Worm (Caenorhabditis elegans) whole organism, L3 larva: Measurements from ENCODE around the gene daf-36.

Source experiments
- R02D3.7 ChIP-seq: fragments of 150-350 bp; optimal IDR thresholded peaks from 2 replicates; lab custom pipeline; 2014; ENCODE audit warnings: missing biosample characterization, missing genetic modification characterization
- ZK546.5 ChIP-seq: sonication (generic microtip); optimal IDR thresholded peaks from 2 replicates; lab custom pipeline; 2017; ENCODE audit warnings: missing biosample characterization, missing genetic modification characterization
- aly-2 ChIP-seq: fragments of 150-350 bp; optimal IDR thresholded peaks from 2 replicates; lab custom pipeline; 2014; ENCODE audit warnings: missing biosample characterization, missing genetic modification characterization
- ama-1 ChIP-seq: fragments of 150-350 bp; optimal IDR thresholded peaks from 2 replicates; lab custom pipeline; 2018
- ceh-16 ChIP-seq: sonication (generic microtip); optimal IDR thresholded peaks from 2 replicates; lab custom pipeline; 2017; ENCODE audit warnings: missing biosample characterization, missing genetic modification characterization
- ceh-28 ChIP-seq: fragments of 150-350 bp; optimal IDR thresholded peaks from 2 replicates; lab custom pipeline; 2014; ENCODE audit warnings: missing biosample characterization, missing genetic modification reagents, missing genetic modification characterization
- ceh-82 ChIP-seq: fragments of 150-350 bp; optimal IDR thresholded peaks from 2 replicates; lab custom pipeline; 2014; ENCODE audit warnings: missing biosample characterization, missing genetic modification characterization
- ceh-9 ChIP-seq: sonication (generic microtip); optimal IDR thresholded peaks from 2 replicates; lab custom pipeline; 2018; ENCODE audit warnings: missing biosample characterization, missing genetic modification characterization
- daf-12 ChIP-seq: fragments of 150-350 bp; optimal IDR thresholded peaks from 2 replicates; lab custom pipeline; 2014; ENCODE audit warnings: missing biosample characterization, missing genetic modification reagents, missing genetic modification characterization
- egl-27 ChIP-seq: sonication (generic microtip); optimal IDR thresholded peaks from 4 replicates; lab custom pipeline; 2017; ENCODE audit warnings: missing biosample characterization, missing genetic modification reagents, missing genetic modification characterization
- egl-5 ChIP-seq: fragments of 150-350 bp; optimal IDR thresholded peaks from 2 replicates; lab custom pipeline; 2017; ENCODE audit warnings: missing biosample characterization, missing genetic modification reagents, missing genetic modification characterization, inconsistent platforms
- elt-1 ChIP-seq: fragments of 150-350 bp; optimal IDR thresholded peaks from 2 replicates; lab custom pipeline; 2014; ENCODE audit warnings: missing biosample characterization, missing genetic modification characterization
- elt-2 ChIP-seq: sonication (generic microtip); optimal IDR thresholded peaks from 2 replicates; lab custom pipeline; 2016; ENCODE audit warnings: missing genetic modification reagents, mild to moderate bottlenecking, missing genetic modification characterization, missing compliant biosample characterization
- elt-3 ChIP-seq, 3 experiments: fragments of 150-350 bp in 1 of 3; sonication (generic microtip) in 2 of 3; optimal IDR thresholded peaks; 2 replicates in 2 of 3; 4 replicates in 1 of 3; lab custom pipeline; 2014 to 2017; ENCODE audit warnings: missing biosample characterization in 3 of 3, missing genetic modification characterization in 3 of 3
- eor-1 ChIP-seq, 2 experiments: fragments of 150-350 bp; optimal IDR thresholded peaks; 2 replicates each; lab custom pipeline; 2014 to 2018; ENCODE audit warnings: missing biosample characterization in 2 of 2, missing genetic modification characterization in 2 of 2
- fkh-10 ChIP-seq: sonication (generic microtip); optimal IDR thresholded peaks from 2 replicates; lab custom pipeline; 2017; ENCODE audit warnings: missing biosample characterization, missing genetic modification reagents, missing genetic modification characterization
- fkh-2 ChIP-seq: fragments of 150-350 bp; optimal IDR thresholded peaks from 2 replicates; lab custom pipeline; 2014; ENCODE audit warnings: missing biosample characterization, missing genetic modification reagents, missing genetic modification characterization
- fos-1 ChIP-seq: fragments of 150-350 bp; optimal IDR thresholded peaks from 2 replicates; lab custom pipeline; 2014; ENCODE audit warnings: missing biosample characterization, missing genetic modification characterization
- hmg-11 ChIP-seq: sonication (generic microtip); optimal IDR thresholded peaks from 2 replicates; lab custom pipeline; 2016; ENCODE audit warnings: missing genetic modification characterization, missing compliant biosample characterization
- jun-1 ChIP-seq: fragments of 150-350 bp; optimal IDR thresholded peaks from 2 replicates; lab custom pipeline; 2014; ENCODE audit warnings: missing biosample characterization, missing genetic modification reagents, missing genetic modification characterization
- lin-15B ChIP-seq: fragments of 150-350 bp; optimal IDR thresholded peaks from 2 replicates; lab custom pipeline; 2014; ENCODE audit warnings: missing biosample characterization, missing genetic modification characterization
- lsy-12 ChIP-seq: sonication (generic microtip); optimal IDR thresholded peaks from 2 replicates; lab custom pipeline; 2016; ENCODE audit warnings: mild to moderate bottlenecking, missing genetic modification characterization, missing compliant biosample characterization
- mdl-1 ChIP-seq: fragments of 150-350 bp; optimal IDR thresholded peaks from 2 replicates; lab custom pipeline; 2014; ENCODE audit warnings: missing biosample characterization, missing genetic modification characterization
- mml-1 ChIP-seq: fragments of 150-350 bp; sonication (generic microtip); optimal IDR thresholded peaks from 3 replicates; lab custom pipeline; 2014; ENCODE audit warnings: missing biosample characterization, missing genetic modification characterization
- nfya-1 ChIP-seq: sonication (generic microtip); optimal IDR thresholded peaks from 2 replicates; lab custom pipeline; 2017; ENCODE audit warnings: missing genetic modification characterization, mild to moderate bottlenecking, missing compliant biosample characterization, antibody characterized with exemption, moderate library complexity; ENCODE audit not compliant: insufficient read depth
- nhr-11 ChIP-seq: fragments of 150-350 bp; optimal IDR thresholded peaks from 2 replicates; lab custom pipeline; 2014; ENCODE audit warnings: missing biosample characterization, missing genetic modification characterization
- nhr-12 ChIP-seq: fragments of 150-350 bp; optimal IDR thresholded peaks from 2 replicates; lab custom pipeline; 2014; ENCODE audit warnings: missing biosample characterization, missing genetic modification characterization
- nhr-23 ChIP-seq: fragments of 150-350 bp; optimal IDR thresholded peaks from 2 replicates; lab custom pipeline; 2014; ENCODE audit warnings: missing biosample characterization, missing genetic modification reagents, missing genetic modification characterization
- nhr-237 ChIP-seq: fragments of 150-350 bp; optimal IDR thresholded peaks from 2 replicates; lab custom pipeline; 2014; ENCODE audit warnings: missing biosample characterization, missing genetic modification characterization
- nhr-25 ChIP-seq: sonication (generic microtip); optimal IDR thresholded peaks from 2 replicates; lab custom pipeline; 2017; ENCODE audit warnings: missing biosample characterization, missing genetic modification characterization
- nhr-43 ChIP-seq: sonication (generic microtip); optimal IDR thresholded peaks from 2 replicates; lab custom pipeline; 2016; ENCODE audit warnings: mild to moderate bottlenecking, missing genetic modification characterization, missing compliant biosample characterization; ENCODE audit not compliant: poor library complexity, severe bottlenecking
- nhr-67 ChIP-seq: fragments of 150-350 bp; optimal IDR thresholded peaks from 2 replicates; lab custom pipeline; 2014; ENCODE audit warnings: missing biosample characterization, missing genetic modification characterization
- nhr-76 ChIP-seq: fragments of 150-350 bp; sonication (generic microtip); optimal IDR thresholded peaks from 5 replicates; lab custom pipeline; 2014; ENCODE audit warnings: missing biosample characterization, missing genetic modification characterization
- nhr-77 ChIP-seq: fragments of 150-350 bp; optimal IDR thresholded peaks from 2 replicates; lab custom pipeline; 2014; ENCODE audit warnings: missing biosample characterization, missing genetic modification characterization
- pha-4 ChIP-seq: fragments of 150-350 bp; optimal IDR thresholded peaks from 2 replicates; lab custom pipeline; 2014; ENCODE audit warnings: missing biosample characterization, missing genetic modification reagents, missing genetic modification characterization
- pqm-1 ChIP-seq: fragments of 150-350 bp; optimal IDR thresholded peaks from 2 replicates; lab custom pipeline; 2017; ENCODE audit warnings: missing biosample characterization, missing genetic modification characterization, inconsistent platforms
- sea-2 ChIP-seq: fragments of 150-350 bp; sonication (generic microtip); optimal IDR thresholded peaks from 4 replicates; lab custom pipeline; 2014; ENCODE audit warnings: missing biosample characterization, missing genetic modification reagents, missing genetic modification characterization
- skn-1 ChIP-seq: fragments of 150-350 bp; optimal IDR thresholded peaks from 2 replicates; lab custom pipeline; 2014; ENCODE audit warnings: missing biosample characterization, missing genetic modification characterization
- snpc-4 ChIP-seq: fragments of 150-350 bp; optimal IDR thresholded peaks from 2 replicates; lab custom pipeline; 2014; ENCODE audit warnings: missing biosample characterization, missing genetic modification characterization
- tbx-2 ChIP-seq: sonication (generic microtip); optimal IDR thresholded peaks from 2 replicates; lab custom pipeline; 2016; ENCODE audit warnings: mild to moderate bottlenecking, missing genetic modification characterization, missing compliant biosample characterization
- unc-39 ChIP-seq: sonication (generic microtip); optimal IDR thresholded peaks from 4 replicates; lab custom pipeline; 2017; ENCODE audit warnings: missing biosample characterization, missing genetic modification characterization
- unc-62 ChIP-seq: fragments of 150-350 bp; sonication (generic microtip); optimal IDR thresholded peaks from 4 replicates; lab custom pipeline; 2014; ENCODE audit warnings: missing biosample characterization, missing genetic modification reagents, missing genetic modification characterization
- zag-1 ChIP-seq: fragments of 150-350 bp; optimal IDR thresholded peaks from 2 replicates; lab custom pipeline; 2014; ENCODE audit warnings: missing biosample characterization, missing genetic modification characterization
- ztf-4 ChIP-seq: fragments of 150-350 bp; optimal IDR thresholded peaks from 2 replicates; lab custom pipeline; 2014; ENCODE audit warnings: missing biosample characterization, missing genetic modification characterization

The daf-36 gene

DNA sequence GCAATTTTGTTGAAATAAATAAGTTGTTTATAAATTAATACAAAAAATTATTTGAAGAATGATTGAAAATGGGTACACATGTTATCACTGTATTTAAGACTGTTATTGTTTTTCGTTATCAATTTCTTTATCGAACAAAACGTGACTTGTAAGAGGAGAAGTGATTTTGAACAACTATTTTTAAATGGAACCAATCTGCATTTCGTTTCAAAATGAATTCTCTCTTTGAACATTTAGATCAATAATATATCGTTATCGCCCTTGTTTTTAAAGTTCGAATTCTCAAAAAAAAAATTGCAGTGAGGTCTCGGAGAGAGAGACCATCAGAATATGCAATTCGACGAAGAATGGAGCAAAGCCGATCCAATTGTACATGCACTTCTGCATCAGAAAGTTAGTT is 46.3 kb downstream of the daf-36 start, which contains the start of gene cul-5:
Gene cul-5 (plus strand): TSS at position 301 of the 400 bp plus-strand sequence.
- TF ChIP-seq sea-2 (GFP tag; lab: Kevin White, UChicago) (no peak), nhr-12 (tag; lab: Kevin White, UChicago) (no peak), nhr-43 (no peak), zag-1 (tag; lab: Kevin White, UChicago) (no peak), elt-2 (tag; lab: Kevin White, UChicago) (peak; percentile 28), unc-39 (tag; lab: Kevin White, UChicago) (no peak), ceh-9 (no peak), elt-1 (tag; lab: Kevin White, UChicago) (no peak), elt-3 (tag; optimal IDR thresholded peaks at IDR 0.05; lab: Kevin White, UChicago) (no peak), pqm-1 (tag; lab: Kevin White, UChicago) (peak; percentile 35), pha-4 (tag; lab: Kevin White, UChicago) (peak; percentile 29), fos-1 (tag; lab: Kevin White, UChicago) (no peak), nhr-76 (tag; lab: Kevin White, UChicago) (no peak), nhr-11 (tag; lab: Kevin White, UChicago) (no peak), ceh-28 (tag; lab: Kevin White, UChicago) (no peak)
- TF ChIP-seq, all 47 proteins: peak for 3

DNA sequence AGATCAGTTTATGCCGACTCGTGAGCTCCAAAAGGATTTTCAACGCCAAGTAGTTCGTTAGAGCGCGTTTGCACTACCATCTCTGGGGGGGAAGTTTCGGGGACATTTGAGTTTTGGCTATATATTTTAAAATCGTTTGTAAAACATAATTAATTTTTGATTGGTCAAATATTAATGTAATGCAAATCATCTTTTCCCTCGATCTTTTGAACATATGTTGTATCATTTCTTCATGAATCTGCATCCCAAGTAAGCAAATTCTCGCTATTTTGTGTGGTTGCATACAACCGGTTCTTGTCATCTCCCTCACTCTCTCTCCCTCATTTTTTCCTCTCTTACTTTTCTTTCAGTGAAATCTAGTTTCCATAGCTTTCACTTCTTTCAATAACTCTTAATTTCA is 47.3 kb downstream of the daf-36 start:
- TF ChIP-seq hmg-11 (tag; lab: Kevin White, UChicago) (no peak), fos-1 (tag; lab: Kevin White, UChicago) (no peak), pha-4 (tag; lab: Kevin White, UChicago) (peak; percentile 73), elt-2 (tag; lab: Kevin White, UChicago) (peak; percentile 14), elt-1 (tag; lab: Kevin White, UChicago) (no peak), ceh-9 (no peak), nhr-23 (peak; percentile 42), nfya-1 (tag; lab: Kevin White, UChicago) (peak; percentile 45), snpc-4 (tag; lab: Kevin White, UChicago) (peak; percentile 45), ztf-4 (no peak), ZK546.5 (tag; lab: Kevin White, UChicago) (no peak), sea-2 (GFP tag; lab: Kevin White, UChicago) (no peak), jun-1 (tag; lab: Kevin White, UChicago) (peak; percentile 10), nhr-43 (peak; percentile 66), pqm-1 (tag; lab: Kevin White, UChicago) (peak; percentile 9), mml-1 (no peak), skn-1 (tag; lab: Kevin White, UChicago) (peak; percentile 69), zag-1 (tag; lab: Kevin White, UChicago) (no peak), elt-3 (tag; optimal IDR thresholded peaks at IDR 0.05; lab: Kevin White, UChicago) (no peak), nhr-25 (tag; lab: Kevin White, UChicago) (peak; percentile 85), lin-15B (tag; lab: Kevin White, UChicago) (peak; percentile 72)

DNA sequence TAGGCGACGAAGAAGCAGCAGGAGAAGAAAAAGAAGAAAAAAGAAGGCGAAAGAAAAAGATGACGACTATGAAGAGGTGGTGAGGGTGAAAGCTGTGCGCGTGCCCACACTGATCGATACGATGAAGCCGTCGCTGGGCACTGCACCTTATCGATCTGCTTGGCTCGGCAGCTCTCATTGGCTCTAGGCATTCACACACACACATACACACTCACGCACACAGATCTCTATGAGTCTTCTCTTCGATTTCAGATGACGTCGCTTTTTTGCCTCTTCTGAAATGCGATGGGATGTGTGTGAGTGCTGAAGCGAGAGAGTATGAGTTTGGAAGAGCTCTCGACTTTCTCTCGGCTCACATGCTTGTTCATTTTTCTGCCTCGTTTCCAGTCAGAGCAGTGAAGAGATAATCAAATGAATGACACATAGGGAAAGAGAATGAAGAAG is 50.9 kb downstream of the daf-36 start:
- no peak for TF ChIP-seq nhr-237
- TF ChIP-seq nhr-77 = no peak
- no peak for TF ChIP-seq mml-1
- TF ChIP-seq jun-1 (tag; lab: Kevin White, UChicago) = no peak
- peak; percentile 95 for TF ChIP-seq fkh-10
- no peak for TF ChIP-seq ztf-4
- no peak for TF ChIP-seq ceh-9
- TF ChIP-seq snpc-4 (tag; lab: Kevin White, UChicago) = peak; percentile 35
- TF ChIP-seq nhr-67 (tag; lab: Kevin White, UChicago) = no peak
- no peak for TF ChIP-seq egl-27 (tag; lab: Kevin White, UChicago)
- TF ChIP-seq nhr-43 = no peak
- TF ChIP-seq sea-2 (GFP tag; lab: Kevin White, UChicago) = peak; percentile 60
- TF ChIP-seq ceh-28 (tag; lab: Kevin White, UChicago) = peak; percentile 88
- no peak for TF ChIP-seq elt-3 (tag; optimal IDR thresholded peaks at IDR 0.05; lab: Kevin White, UChicago)
- TF ChIP-seq ama-1 (lab: Kevin White, UChicago) = no peak
- TF ChIP-seq nhr-12 (tag; lab: Kevin White, UChicago) = no peak
- peak; percentile 57 for TF ChIP-seq lsy-12 (tag; lab: Kevin White, UChicago)
- peak; percentile 98 for TF ChIP-seq nfya-1 (tag; lab: Kevin White, UChicago)
- TF ChIP-seq R02D3.7 = no peak
- peak; percentile 91 for TF ChIP-seq hmg-11 (tag; lab: Kevin White, UChicago)
- no peak for TF ChIP-seq skn-1 (tag; lab: Kevin White, UChicago)
- no peak for TF ChIP-seq nhr-25 (tag; lab: Kevin White, UChicago)
- TF ChIP-seq lin-15B (tag; lab: Kevin White, UChicago) = peak; percentile 47
- TF ChIP-seq zag-1 (tag; lab: Kevin White, UChicago) = peak; percentile 69
- TF ChIP-seq aly-2 (tag; lab: Kevin White, UChicago) = no peak
- TF ChIP-seq tbx-2 (tag; lab: Kevin White, UChicago) = peak; percentile 72
- TF ChIP-seq nhr-11 (tag; lab: Kevin White, UChicago) = peak; percentile 79
- TF ChIP-seq ceh-82 (tag; lab: Kevin White, UChicago) = no peak
- TF ChIP-seq daf-12 = no peak
- TF ChIP-seq elt-1 (tag; lab: Kevin White, UChicago) = peak; percentile 55
- no peak for TF ChIP-seq fos-1 (tag; lab: Kevin White, UChicago)
- TF ChIP-seq mdl-1 (tag; lab: Kevin White, UChicago) = peak; percentile 10
- no peak for TF ChIP-seq ZK546.5 (tag; lab: Kevin White, UChicago)
- TF ChIP-seq ceh-16 (tag; lab: Kevin White, UChicago) = no peak
- TF ChIP-seq eor-1 (tag; optimal IDR thresholded peaks at IDR 0.05; lab: Kevin White, UChicago) = no peak
- TF ChIP-seq unc-62 (GFP tag; lab: Kevin White, UChicago) = peak; percentile 66
- TF ChIP-seq fkh-2 (tag; lab: Kevin White, UChicago) = no peak
- peak; percentile 36 for TF ChIP-seq egl-5
- TF ChIP-seq pqm-1 (tag; lab: Kevin White, UChicago) = no peak
- no peak for TF ChIP-seq nhr-76 (tag; lab: Kevin White, UChicago)
